Worm (Caenorhabditis elegans) whole organism, mixed stage, embryonic: Measurements from ENCODE around the gene F21F8.5.

Experiments
- blmp-1 ChIP-seq: fragments of 150-350 bp; optimal IDR thresholded peaks from 2 replicates; lab custom pipeline; 2014; ENCODE audit warnings: missing biosample characterization, missing genetic modification characterization
- lsy-2 ChIP-seq: fragments of 150-350 bp; optimal IDR thresholded peaks from 2 replicates; lab custom pipeline; 2014; ENCODE audit warnings: missing biosample characterization, missing genetic modification characterization
- nhr-28 ChIP-seq: fragments of 150-350 bp; optimal IDR thresholded peaks from 2 replicates; lab custom pipeline; 2014; ENCODE audit warnings: missing biosample characterization, missing genetic modification characterization

ce11 chrV:8288125-8288806 is 22.1 kb upstream of the F21F8.5 start:
- no peak for TF ChIP-seq nhr-28 (tag; lab: Kevin White, UChicago)
- TF ChIP-seq lsy-2 = no peak
- TF ChIP-seq blmp-1 (tag; lab: Kevin White, UChicago) = no peak
